Worm (Caenorhabditis elegans) whole organism, L3 larva: ENCODE results near the gene tbb-1.

ENCODE experiments used
- R02D3.7 ChIP-seq: fragments of 150-350 bp; optimal IDR thresholded peaks from 2 replicates; lab custom pipeline; 2014; ENCODE audit warnings: missing biosample characterization, missing genetic modification characterization
- ZK546.5 ChIP-seq: sonication (generic microtip); optimal IDR thresholded peaks from 2 replicates; lab custom pipeline; 2017; ENCODE audit warnings: missing biosample characterization, missing genetic modification characterization
- aly-2 ChIP-seq: fragments of 150-350 bp; optimal IDR thresholded peaks from 2 replicates; lab custom pipeline; 2014; ENCODE audit warnings: missing biosample characterization, missing genetic modification characterization
- ama-1 ChIP-seq: fragments of 150-350 bp; optimal IDR thresholded peaks from 2 replicates; lab custom pipeline; 2018
- ceh-16 ChIP-seq: sonication (generic microtip); optimal IDR thresholded peaks from 2 replicates; lab custom pipeline; 2017; ENCODE audit warnings: missing biosample characterization, missing genetic modification characterization
- ceh-28 ChIP-seq: fragments of 150-350 bp; optimal IDR thresholded peaks from 2 replicates; lab custom pipeline; 2014; ENCODE audit warnings: missing biosample characterization, missing genetic modification reagents, missing genetic modification characterization
- ceh-82 ChIP-seq: fragments of 150-350 bp; optimal IDR thresholded peaks from 2 replicates; lab custom pipeline; 2014; ENCODE audit warnings: missing biosample characterization, missing genetic modification characterization
- ceh-9 ChIP-seq: sonication (generic microtip); optimal IDR thresholded peaks from 2 replicates; lab custom pipeline; 2018; ENCODE audit warnings: missing biosample characterization, missing genetic modification characterization
- daf-12 ChIP-seq: fragments of 150-350 bp; optimal IDR thresholded peaks from 2 replicates; lab custom pipeline; 2014; ENCODE audit warnings: missing biosample characterization, missing genetic modification reagents, missing genetic modification characterization
- egl-27 ChIP-seq: sonication (generic microtip); optimal IDR thresholded peaks from 4 replicates; lab custom pipeline; 2017; ENCODE audit warnings: missing biosample characterization, missing genetic modification reagents, missing genetic modification characterization
- egl-5 ChIP-seq: fragments of 150-350 bp; optimal IDR thresholded peaks from 2 replicates; lab custom pipeline; 2017; ENCODE audit warnings: missing biosample characterization, missing genetic modification reagents, missing genetic modification characterization, inconsistent platforms
- elt-1 ChIP-seq: fragments of 150-350 bp; optimal IDR thresholded peaks from 2 replicates; lab custom pipeline; 2014; ENCODE audit warnings: missing biosample characterization, missing genetic modification characterization
- elt-2 ChIP-seq: sonication (generic microtip); optimal IDR thresholded peaks from 2 replicates; lab custom pipeline; 2016; ENCODE audit warnings: missing genetic modification reagents, mild to moderate bottlenecking, missing genetic modification characterization, missing compliant biosample characterization
- elt-3 ChIP-seq, 3 experiments: fragments of 150-350 bp in 1 of 3; sonication (generic microtip) in 2 of 3; optimal IDR thresholded peaks; 2 replicates in 2 of 3; 4 replicates in 1 of 3; lab custom pipeline; 2014 to 2017; ENCODE audit warnings: missing biosample characterization in 3 of 3, missing genetic modification characterization in 3 of 3
- eor-1 ChIP-seq, 2 experiments: fragments of 150-350 bp; optimal IDR thresholded peaks; 2 replicates each; lab custom pipeline; 2014 to 2018; ENCODE audit warnings: missing biosample characterization in 2 of 2, missing genetic modification characterization in 2 of 2
- fkh-10 ChIP-seq: sonication (generic microtip); optimal IDR thresholded peaks from 2 replicates; lab custom pipeline; 2017; ENCODE audit warnings: missing biosample characterization, missing genetic modification reagents, missing genetic modification characterization
- fkh-2 ChIP-seq: fragments of 150-350 bp; optimal IDR thresholded peaks from 2 replicates; lab custom pipeline; 2014; ENCODE audit warnings: missing biosample characterization, missing genetic modification reagents, missing genetic modification characterization
- fos-1 ChIP-seq: fragments of 150-350 bp; optimal IDR thresholded peaks from 2 replicates; lab custom pipeline; 2014; ENCODE audit warnings: missing biosample characterization, missing genetic modification characterization
- hmg-11 ChIP-seq: sonication (generic microtip); optimal IDR thresholded peaks from 2 replicates; lab custom pipeline; 2016; ENCODE audit warnings: missing genetic modification characterization, missing compliant biosample characterization
- jun-1 ChIP-seq: fragments of 150-350 bp; optimal IDR thresholded peaks from 2 replicates; lab custom pipeline; 2014; ENCODE audit warnings: missing biosample characterization, missing genetic modification reagents, missing genetic modification characterization
- lin-15B ChIP-seq: fragments of 150-350 bp; optimal IDR thresholded peaks from 2 replicates; lab custom pipeline; 2014; ENCODE audit warnings: missing biosample characterization, missing genetic modification characterization
- lin-39 ChIP-seq: fragments of 150-350 bp; optimal IDR thresholded peaks from 2 replicates; lab custom pipeline; 2018; ENCODE audit warnings: missing biosample characterization, missing genetic modification reagents, missing genetic modification characterization
- lsy-12 ChIP-seq: sonication (generic microtip); optimal IDR thresholded peaks from 2 replicates; lab custom pipeline; 2016; ENCODE audit warnings: mild to moderate bottlenecking, missing genetic modification characterization, missing compliant biosample characterization
- mdl-1 ChIP-seq: fragments of 150-350 bp; optimal IDR thresholded peaks from 2 replicates; lab custom pipeline; 2014; ENCODE audit warnings: missing biosample characterization, missing genetic modification characterization
- mml-1 ChIP-seq: fragments of 150-350 bp; sonication (generic microtip); optimal IDR thresholded peaks from 3 replicates; lab custom pipeline; 2014; ENCODE audit warnings: missing biosample characterization, missing genetic modification characterization
- nfya-1 ChIP-seq: sonication (generic microtip); optimal IDR thresholded peaks from 2 replicates; lab custom pipeline; 2017; ENCODE audit warnings: missing genetic modification characterization, mild to moderate bottlenecking, missing compliant biosample characterization, antibody characterized with exemption, moderate library complexity; ENCODE audit not compliant: insufficient read depth
- nhr-11 ChIP-seq: fragments of 150-350 bp; optimal IDR thresholded peaks from 2 replicates; lab custom pipeline; 2014; ENCODE audit warnings: missing biosample characterization, missing genetic modification characterization
- nhr-12 ChIP-seq: fragments of 150-350 bp; optimal IDR thresholded peaks from 2 replicates; lab custom pipeline; 2014; ENCODE audit warnings: missing biosample characterization, missing genetic modification characterization
- nhr-23 ChIP-seq: fragments of 150-350 bp; optimal IDR thresholded peaks from 2 replicates; lab custom pipeline; 2014; ENCODE audit warnings: missing biosample characterization, missing genetic modification reagents, missing genetic modification characterization
- nhr-237 ChIP-seq: fragments of 150-350 bp; optimal IDR thresholded peaks from 2 replicates; lab custom pipeline; 2014; ENCODE audit warnings: missing biosample characterization, missing genetic modification characterization
- nhr-25 ChIP-seq: sonication (generic microtip); optimal IDR thresholded peaks from 2 replicates; lab custom pipeline; 2017; ENCODE audit warnings: missing biosample characterization, missing genetic modification characterization
- nhr-28 ChIP-seq: fragments of 150-350 bp; optimal IDR thresholded peaks from 2 replicates; lab custom pipeline; 2014; ENCODE audit warnings: missing biosample characterization, missing genetic modification characterization
- nhr-43 ChIP-seq: sonication (generic microtip); optimal IDR thresholded peaks from 2 replicates; lab custom pipeline; 2016; ENCODE audit warnings: mild to moderate bottlenecking, missing genetic modification characterization, missing compliant biosample characterization; ENCODE audit not compliant: poor library complexity, severe bottlenecking
- nhr-67 ChIP-seq: fragments of 150-350 bp; optimal IDR thresholded peaks from 2 replicates; lab custom pipeline; 2014; ENCODE audit warnings: missing biosample characterization, missing genetic modification characterization
- nhr-76 ChIP-seq: fragments of 150-350 bp; sonication (generic microtip); optimal IDR thresholded peaks from 5 replicates; lab custom pipeline; 2014; ENCODE audit warnings: missing biosample characterization, missing genetic modification characterization
- nhr-77 ChIP-seq: fragments of 150-350 bp; optimal IDR thresholded peaks from 2 replicates; lab custom pipeline; 2014; ENCODE audit warnings: missing biosample characterization, missing genetic modification characterization
- pha-4 ChIP-seq: fragments of 150-350 bp; optimal IDR thresholded peaks from 2 replicates; lab custom pipeline; 2014; ENCODE audit warnings: missing biosample characterization, missing genetic modification reagents, missing genetic modification characterization
- pqm-1 ChIP-seq: fragments of 150-350 bp; optimal IDR thresholded peaks from 2 replicates; lab custom pipeline; 2017; ENCODE audit warnings: missing biosample characterization, missing genetic modification characterization, inconsistent platforms
- sea-2 ChIP-seq: fragments of 150-350 bp; sonication (generic microtip); optimal IDR thresholded peaks from 4 replicates; lab custom pipeline; 2014; ENCODE audit warnings: missing biosample characterization, missing genetic modification reagents, missing genetic modification characterization
- skn-1 ChIP-seq: fragments of 150-350 bp; optimal IDR thresholded peaks from 2 replicates; lab custom pipeline; 2014; ENCODE audit warnings: missing biosample characterization, missing genetic modification characterization
- snpc-4 ChIP-seq: fragments of 150-350 bp; optimal IDR thresholded peaks from 2 replicates; lab custom pipeline; 2014; ENCODE audit warnings: missing biosample characterization, missing genetic modification characterization
- tbx-2 ChIP-seq: sonication (generic microtip); optimal IDR thresholded peaks from 2 replicates; lab custom pipeline; 2016; ENCODE audit warnings: mild to moderate bottlenecking, missing genetic modification characterization, missing compliant biosample characterization
- unc-39 ChIP-seq: sonication (generic microtip); optimal IDR thresholded peaks from 4 replicates; lab custom pipeline; 2017; ENCODE audit warnings: missing biosample characterization, missing genetic modification characterization
- unc-62 ChIP-seq: fragments of 150-350 bp; sonication (generic microtip); optimal IDR thresholded peaks from 4 replicates; lab custom pipeline; 2014; ENCODE audit warnings: missing biosample characterization, missing genetic modification reagents, missing genetic modification characterization
- zag-1 ChIP-seq: fragments of 150-350 bp; optimal IDR thresholded peaks from 2 replicates; lab custom pipeline; 2014; ENCODE audit warnings: missing biosample characterization, missing genetic modification characterization
- ztf-11 ChIP-seq: fragments of 150-350 bp; optimal IDR thresholded peaks from 2 replicates; lab custom pipeline; 2014; ENCODE audit warnings: missing biosample characterization, missing genetic modification characterization
- ztf-4 ChIP-seq: fragments of 150-350 bp; optimal IDR thresholded peaks from 2 replicates; lab custom pipeline; 2014; ENCODE audit warnings: missing biosample characterization, missing genetic modification characterization

tbb-1 gene

DNA sequence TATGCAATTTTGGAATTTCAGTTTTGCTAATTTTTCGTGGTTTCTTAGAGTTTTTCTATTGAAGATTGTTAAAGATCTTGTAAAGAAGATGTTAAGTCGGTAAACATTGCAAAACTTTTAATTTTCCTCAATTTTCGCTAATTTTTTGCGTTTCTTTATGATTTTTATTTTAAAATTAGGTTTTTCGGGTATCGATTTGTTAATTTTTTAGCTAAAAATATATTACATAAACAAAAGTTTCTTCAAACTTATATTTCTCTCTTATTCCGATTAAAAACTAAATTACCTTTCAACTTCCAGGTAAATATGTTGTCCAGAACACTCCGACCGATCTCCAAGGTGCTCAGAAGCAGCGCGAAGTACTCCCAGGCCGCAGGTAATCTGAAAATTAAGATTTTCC lies 34.8 kb downstream of the tbb-1 start, which contains the start of gene mrpl-12:
Gene mrpl-12, plus strand, starts transcription at position 301 of the 400 bp plus-strand sequence.
- TF ChIP-seq elt-1: no peak
- TF ChIP-seq pqm-1: no peak
- TF ChIP-seq nhr-28 (tag; lab: Kevin White, UChicago): no peak
- TF ChIP-seq ceh-28 (tag; lab: Kevin White, UChicago): no peak
- TF ChIP-seq egl-5 (tag; lab: Kevin White, UChicago): no peak
- no peak for TF ChIP-seq sea-2 (GFP tag; lab: Kevin White, UChicago)
- TF ChIP-seq ceh-82 (tag; lab: Kevin White, UChicago): no peak
- no peak for TF ChIP-seq egl-27 (tag; lab: Kevin White, UChicago)
- no peak for TF ChIP-seq ama-1
- no peak for TF ChIP-seq nhr-25 (tag; lab: Kevin White, UChicago)
- TF ChIP-seq unc-62: no peak
- no peak for TF ChIP-seq mml-1 (tag; lab: Kevin White, UChicago)
- TF ChIP-seq skn-1 (tag; lab: Kevin White, UChicago): no peak

DNA sequence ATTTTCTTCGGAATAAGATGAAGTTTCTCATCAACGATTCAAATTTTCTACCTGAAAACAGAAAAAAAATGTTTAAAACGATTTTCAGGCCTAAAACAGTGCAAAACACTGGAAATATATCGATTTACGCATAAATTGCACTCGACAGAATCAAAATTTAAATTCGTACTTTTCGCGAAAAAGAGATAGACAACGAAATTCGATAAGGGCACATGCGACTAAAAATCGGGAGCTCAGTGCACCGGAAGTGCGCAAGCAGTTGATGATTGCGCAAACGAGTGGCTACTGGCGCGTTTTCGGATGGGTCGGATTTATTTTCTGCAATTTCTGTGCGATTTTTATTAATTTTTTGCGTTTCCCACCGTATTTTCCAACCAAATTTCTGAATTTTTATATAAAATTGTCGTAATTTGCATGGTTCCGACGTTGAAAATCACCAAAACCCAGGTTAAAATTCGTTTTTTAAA lies 35.2 kb downstream of the tbb-1 start, which contains the start of the genes Y39A1A.21 and Y39A1A.22:
Gene Y39A1A.21, minus strand, starts transcription at position 51 of the 467 bp plus-strand sequence.
Gene Y39A1A.22, minus strand, starts transcription at position 57 of the 467 bp plus-strand sequence.
- TF ChIP-seq egl-5 (tag; lab: Kevin White, UChicago): peak; percentile 72
- no peak for TF ChIP-seq pqm-1
- TF ChIP-seq skn-1 (tag; lab: Kevin White, UChicago): peak; percentile 59
- peak; percentile 1 for TF ChIP-seq ceh-82 (tag; lab: Kevin White, UChicago)
- no peak for TF ChIP-seq zag-1 (tag; lab: Kevin White, UChicago)
- TF ChIP-seq nfya-1: peak; percentile 88
- peak; percentile 83 for TF ChIP-seq fkh-10 (GFP tag; lab: Kevin White, UChicago)
- TF ChIP-seq nhr-43 (tag; lab: Kevin White, UChicago): peak; percentile 57
- no peak for TF ChIP-seq daf-12 (tag; lab: Kevin White, UChicago)
- no peak for TF ChIP-seq nhr-28 (tag; lab: Kevin White, UChicago)
- no peak for TF ChIP-seq unc-39 (tag; lab: Kevin White, UChicago)
- no peak for TF ChIP-seq fos-1
- no peak for TF ChIP-seq mml-1 (tag; lab: Kevin White, UChicago)
- no peak for TF ChIP-seq eor-1 (tag; optimal IDR thresholded peaks at IDR 0.05; lab: Kevin White, UChicago)
- no peak for TF ChIP-seq fkh-2 (tag; lab: Kevin White, UChicago)
- no peak for TF ChIP-seq nhr-76 (tag; lab: Kevin White, UChicago)
- no peak for TF ChIP-seq nhr-25 (tag; lab: Kevin White, UChicago)
- TF ChIP-seq hmg-11 (tag; lab: Kevin White, UChicago): peak; percentile 79
- TF ChIP-seq nhr-12: no peak
- TF ChIP-seq jun-1: peak; percentile 55
- TF ChIP-seq ztf-4: no peak
- no peak for TF ChIP-seq nhr-77
- no peak for TF ChIP-seq mdl-1 (tag; lab: Kevin White, UChicago)
- TF ChIP-seq nhr-23 (tag; lab: Kevin White, UChicago): peak; percentile 63
- TF ChIP-seq nhr-237 (tag; lab: Kevin White, UChicago): no peak
- no peak for TF ChIP-seq unc-62
- TF ChIP-seq elt-3 (tag; optimal IDR thresholded peaks at IDR 0.05; lab: Kevin White, UChicago): no peak
- no peak for TF ChIP-seq sea-2 (GFP tag; lab: Kevin White, UChicago)
- peak; percentile 64 for TF ChIP-seq elt-2 (tag; lab: Kevin White, UChicago)
- TF ChIP-seq elt-1: no peak
- no peak for TF ChIP-seq ceh-16 (tag; lab: Kevin White, UChicago)
- no peak for TF ChIP-seq nhr-67 (tag; lab: Kevin White, UChicago)
- peak; percentile 67 for TF ChIP-seq ceh-28 (tag; lab: Kevin White, UChicago)
- TF ChIP-seq aly-2: no peak
- TF ChIP-seq ztf-11 (tag; lab: Kevin White, UChicago): no peak
- TF ChIP-seq lin-15B (tag; lab: Kevin White, UChicago): peak; percentile 83
- TF ChIP-seq R02D3.7 (tag; lab: Kevin White, UChicago): peak; percentile 51
- TF ChIP-seq tbx-2: peak; percentile 76
- no peak for TF ChIP-seq ama-1
- TF ChIP-seq egl-27 (tag; lab: Kevin White, UChicago): no peak
- TF ChIP-seq pha-4: peak; percentile 81
- TF ChIP-seq ZK546.5 (tag; lab: Kevin White, UChicago): no peak
- peak; percentile 79 for TF ChIP-seq snpc-4
- TF ChIP-seq lsy-12: peak; percentile 44
- no peak for TF ChIP-seq nhr-11 (tag; lab: Kevin White, UChicago)
- no peak for TF ChIP-seq ceh-9 (tag; lab: Kevin White, UChicago)
- peak; percentile 70 for TF ChIP-seq lin-39 (tag; lab: Kevin White, UChicago)
